Fruit fly (Drosophila melanogaster) whole organism, embryonic: ENCODE data around the gene Alg9.
A peak's percentile ranks its signal among the peaks of the same experiment; 100 is the strongest.

Source experiments
- Abd-B ChIP-seq: fragments of 200-800 bp; sonication (Bioruptor generic); optimal IDR thresholded peaks from 2 replicates; lab custom pipeline; 2018; ENCODE audit warnings: missing biosample characterization, mild to moderate bottlenecking, missing genetic modification characterization, moderate library complexity
- Bgb ChIP-seq: fragments of 200-800 bp; sonication (Bioruptor generic); IDR thresholded peaks from 2 replicates; pipeline ENCODE4 v1.3.6; 2022; ENCODE audit warnings: missing biosample characterization, missing genetic modification characterization; ENCODE audit not compliant: partially characterized antibody
- C15 ChIP-seq: fragments of 200-800 bp; sonication (Bioruptor generic); IDR thresholded peaks from 3 replicates; pipeline ENCODE4 v1.3.6; 2022; ENCODE audit warnings: missing biosample characterization, missing genetic modification characterization
- CG10543 ChIP-seq: fragments of 200-800 bp; sonication (Bioruptor generic); optimal IDR thresholded peaks from 3 replicates; lab custom pipeline; 2017; ENCODE audit warnings: missing biosample characterization, mild to moderate bottlenecking, missing genetic modification characterization, moderate library complexity
- CG11093 ChIP-seq: fragments of 200-800 bp; sonication (Bioruptor generic); IDR thresholded peaks from 3 replicates; pipeline ENCODE4 v1.3.6; 2022; ENCODE audit warnings: missing biosample characterization, missing genetic modification characterization
- CG11504 ChIP-seq: fragments of 200-800 bp; sonication (Bioruptor generic); optimal IDR thresholded peaks from 3 replicates; lab custom pipeline; 2019; ENCODE audit warnings: missing biosample characterization, mild to moderate bottlenecking, missing genetic modification characterization, moderate library complexity
- CG11560 ChIP-seq: fragments of 200-800 bp; sonication (Bioruptor generic); IDR thresholded peaks from 3 replicates; pipeline ENCODE4 v1.3.6; 2022; ENCODE audit warnings: missing biosample characterization, missing genetic modification characterization
- CG12071 ChIP-seq: fragments of 200-800 bp; sonication (Bioruptor generic); optimal IDR thresholded peaks from 3 replicates; lab custom pipeline; 2018; ENCODE audit warnings: missing biosample characterization, mild to moderate bottlenecking, missing genetic modification characterization
- CG13123 ChIP-seq: fragments of 200-800 bp; sonication (Bioruptor generic); optimal IDR thresholded peaks from 2 replicates; lab custom pipeline; 2016; ENCODE audit warnings: missing biosample characterization, missing genetic modification characterization
- CG15269 ChIP-seq: fragments of 200-800 bp; sonication (Bioruptor generic); optimal IDR thresholded peaks from 2 replicates; lab custom pipeline; 2018; ENCODE audit warnings: missing biosample characterization, mild to moderate bottlenecking, missing genetic modification characterization, moderate library complexity
- CG15514 ChIP-seq: fragments of 200-800 bp; sonication (Bioruptor generic); optimal IDR thresholded peaks from 3 replicates; lab custom pipeline; 2017; ENCODE audit warnings: missing biosample characterization, missing genetic modification characterization, mild to moderate bottlenecking, moderate library complexity, missing genetic modification reagents
- CG1647 ChIP-seq: fragments of 200-800 bp; sonication (Bioruptor generic); optimal IDR thresholded peaks from 3 replicates; lab custom pipeline; 2016; ENCODE audit warnings: missing biosample characterization, missing genetic modification characterization
- CG17361 ChIP-seq: fragments of 200-800 bp; sonication (Bioruptor generic); IDR thresholded peaks from 3 replicates; pipeline ENCODE4 v1.3.6; 2022; ENCODE audit warnings: missing biosample characterization, missing genetic modification characterization
- CG17802 ChIP-seq: fragments of 200-800 bp; sonication (Bioruptor generic); optimal IDR thresholded peaks from 2 replicates; lab custom pipeline; 2018; ENCODE audit warnings: missing biosample characterization, mild to moderate bottlenecking, missing genetic modification characterization, moderate library complexity
- CG17912 ChIP-seq: fragments of 200-800 bp; sonication (Bioruptor generic); optimal IDR thresholded peaks from 2 replicates; lab custom pipeline; 2018; ENCODE audit warnings: missing biosample characterization, mild to moderate bottlenecking, missing genetic modification characterization
- CG18011 ChIP-seq: fragments of 200-800 bp; sonication (Bioruptor generic); optimal IDR thresholded peaks from 2 replicates; lab custom pipeline; 2017; ENCODE audit warnings: missing biosample characterization, missing genetic modification characterization, mild to moderate bottlenecking, moderate library complexity, missing genotype
- CG18262 ChIP-seq: fragments of 200-800 bp; optimal IDR thresholded peaks from 3 replicates; lab custom pipeline; 2019; ENCODE audit warnings: missing biosample characterization, mild to moderate bottlenecking, missing genetic modification characterization, moderate library complexity
- CG2120 ChIP-seq: fragments of 200-800 bp; sonication (Bioruptor generic); optimal IDR thresholded peaks from 3 replicates; lab custom pipeline; 2016; ENCODE audit warnings: missing biosample characterization, missing genetic modification characterization
- CG3065 ChIP-seq: fragments of 200-800 bp; sonication (Bioruptor generic); optimal IDR thresholded peaks from 2 replicates; lab custom pipeline; 2016; ENCODE audit warnings: missing biosample characterization, missing genetic modification characterization
- CG3163 ChIP-seq: fragments of 200-800 bp; sonication (Bioruptor generic); optimal IDR thresholded peaks from 3 replicates; lab custom pipeline; 2016; ENCODE audit warnings: missing biosample characterization, missing genetic modification characterization
- CG4282 ChIP-seq: fragments of 200-800 bp; sonication (Bioruptor generic); optimal IDR thresholded peaks from 2 replicates; lab custom pipeline; 2016; ENCODE audit warnings: missing biosample characterization, missing genetic modification characterization
- CG4424 ChIP-seq: fragments of 200-800 bp; sonication (Bioruptor generic); optimal IDR thresholded peaks from 3 replicates; lab custom pipeline; 2016; ENCODE audit warnings: missing biosample characterization, missing genetic modification characterization
- CG6654 ChIP-seq: fragments of 200-800 bp; sonication (Bioruptor generic); optimal IDR thresholded peaks from 2 replicates; lab custom pipeline; 2017; ENCODE audit warnings: missing biosample characterization, mild to moderate bottlenecking, missing genetic modification characterization
- CG9609 ChIP-seq: fragments of 200-800 bp; sonication (Bioruptor generic); optimal IDR thresholded peaks from 3 replicates; lab custom pipeline; 2016; ENCODE audit warnings: missing biosample characterization, missing genetic modification characterization
- CG9727 ChIP-seq: fragments of 200-800 bp; sonication (Bioruptor generic); optimal IDR thresholded peaks from 3 replicates; lab custom pipeline; 2017; ENCODE audit warnings: missing biosample characterization, mild to moderate bottlenecking, missing genetic modification characterization
- CG9797 ChIP-seq: fragments of 200-800 bp; sonication (Bioruptor generic); optimal IDR thresholded peaks from 3 replicates; lab custom pipeline; 2018; ENCODE audit warnings: missing biosample characterization, mild to moderate bottlenecking, missing genetic modification characterization
- CG9817 ChIP-seq: fragments of 200-800 bp; sonication (Bioruptor generic); optimal IDR thresholded peaks from 2 replicates; lab custom pipeline; 2018; ENCODE audit warnings: missing biosample characterization, mild to moderate bottlenecking, missing genetic modification characterization, moderate library complexity
- CkIIα-i1 ChIP-seq: fragments of 200-800 bp; sonication (Bioruptor generic); IDR thresholded peaks from 2 replicates; pipeline ENCODE4 v1.3.6; 2022; ENCODE audit warnings: missing biosample characterization, missing genetic modification characterization
- Deaf1 ChIP-seq: fragments of 200-800 bp; optimal IDR thresholded peaks from 3 replicates; lab custom pipeline; 2019; ENCODE audit warnings: missing biosample characterization, mild to moderate bottlenecking, missing genetic modification characterization, moderate library complexity
- Dip2 ChIP-seq: fragments of 200-800 bp; sonication (Bioruptor generic); IDR thresholded peaks from 2 replicates; pipeline ENCODE4 v1.3.6; 2022; ENCODE audit warnings: missing biosample characterization, missing genetic modification characterization
- Dll ChIP-seq: fragments of 200-800 bp; sonication (Bioruptor generic); IDR thresholded peaks from 4 replicates; pipeline ENCODE4 v1.3.6; 2022; ENCODE audit warnings: missing biosample characterization, missing genetic modification characterization; ENCODE audit not compliant: partially characterized antibody
- MTF-1 ChIP-seq: fragments of 200-800 bp; sonication (Bioruptor generic); optimal IDR thresholded peaks from 2 replicates; lab custom pipeline; 2018; ENCODE audit warnings: missing biosample characterization, mild to moderate bottlenecking, missing genetic modification characterization, borderline replicate concordance
- Max ChIP-seq: fragments of 200-800 bp; sonication (Bioruptor generic); optimal IDR thresholded peaks from 2 replicates; lab custom pipeline; 2016; ENCODE audit warnings: missing biosample characterization, mild to moderate bottlenecking, missing genetic modification characterization
- PHDP ChIP-seq: fragments of 200-800 bp; sonication (Bioruptor generic); optimal IDR thresholded peaks from 3 replicates; lab custom pipeline; 2018; ENCODE audit warnings: missing biosample characterization, mild to moderate bottlenecking, missing genetic modification characterization, moderate library complexity
- Sry-δ ChIP-seq: fragments of 200-800 bp; sonication (Bioruptor generic); optimal IDR thresholded peaks from 2 replicates; lab custom pipeline; 2016; ENCODE audit warnings: missing biosample characterization, missing genetic modification characterization
- YL-1 ChIP-seq: fragments of 200-800 bp; sonication (Bioruptor generic); optimal IDR thresholded peaks from 3 replicates; lab custom pipeline; 2017; ENCODE audit warnings: missing biosample characterization, mild to moderate bottlenecking, missing genetic modification characterization
- abd-A ChIP-seq: fragments of 200-800 bp; sonication (Bioruptor generic); optimal IDR thresholded peaks from 3 replicates; lab custom pipeline; 2019; ENCODE audit warnings: missing biosample characterization, mild to moderate bottlenecking, missing genetic modification characterization, moderate library complexity
- ac ChIP-seq: fragments of 200-800 bp; sonication (Bioruptor generic); optimal IDR thresholded peaks from 3 replicates; lab custom pipeline; 2017; ENCODE audit warnings: missing biosample characterization, mild to moderate bottlenecking, missing genetic modification characterization
- al ChIP-seq: fragments of 200-800 bp; sonication (Bioruptor generic); IDR thresholded peaks from 2 replicates; pipeline ENCODE4 v1.3.6; 2022; ENCODE audit warnings: missing biosample characterization, missing genetic modification characterization
- az2 ChIP-seq: fragments of 200-800 bp; sonication (Bioruptor generic); optimal IDR thresholded peaks from 3 replicates; lab custom pipeline; 2016; ENCODE audit warnings: missing biosample characterization, missing genetic modification characterization
- chm ChIP-seq: fragments of 200-800 bp; sonication (Bioruptor generic); IDR thresholded peaks from 2 replicates; pipeline ENCODE4 v1.3.6; 2022; ENCODE audit warnings: missing biosample characterization, missing genetic modification characterization
- dmrt99B ChIP-seq: fragments of 200-800 bp; sonication (Bioruptor generic); optimal IDR thresholded peaks from 2 replicates; lab custom pipeline; 2018; ENCODE audit warnings: missing biosample characterization, mild to moderate bottlenecking, missing genetic modification characterization, moderate library complexity
- emc ChIP-seq: fragments of 200-800 bp; sonication (Bioruptor generic); optimal IDR thresholded peaks from 2 replicates; lab custom pipeline; 2016; ENCODE audit warnings: missing biosample characterization, missing genetic modification characterization
- eve ChIP-seq, 2 experiments: fragments of >200 bp; optimal IDR thresholded peaks; 2 replicates each; lab custom pipeline; 2017; ENCODE audit warnings: missing biosample characterization in 2 of 2, missing genetic modification characterization in 2 of 2
- fru ChIP-seq: fragments of >200 bp; optimal IDR thresholded peaks from 2 replicates; lab custom pipeline; 2017
- ham ChIP-seq: fragments of 200-800 bp; sonication (Bioruptor generic); IDR thresholded peaks from 2 replicates; pipeline ENCODE4 v1.3.6; 2022; ENCODE audit warnings: missing biosample characterization, missing genetic modification characterization
- ranshi ChIP-seq: fragments of 200-800 bp; sonication (Bioruptor generic); IDR thresholded peaks from 2 replicates; pipeline ENCODE4 v1.3.6; 2022; ENCODE audit warnings: missing biosample characterization, missing genetic modification characterization
- tna ChIP-seq: fragments of 200-800 bp; sonication (Bioruptor generic); IDR thresholded peaks from 2 replicates; pipeline ENCODE4 v1.3.6; 2022; ENCODE audit warnings: missing biosample characterization, missing genetic modification characterization; ENCODE audit not compliant: partially characterized antibody
- tup ChIP-seq: fragments of 200-800 bp; sonication (Bioruptor generic); optimal IDR thresholded peaks from 2 replicates; lab custom pipeline; 2016; ENCODE audit warnings: missing biosample characterization, mild to moderate bottlenecking, missing genetic modification characterization, moderate library complexity
- z ChIP-seq: fragments of 200-800 bp; sonication (Bioruptor generic); IDR thresholded peaks from 3 replicates; pipeline ENCODE4 v1.3.6; 2022; ENCODE audit warnings: missing biosample characterization, missing genetic modification characterization

Gene Alg9

dm6 chr3R:25262322-25262761 is 41.0 kb downstream of the Alg9 start, which contains the start of the genes Kdsr and CG11858 (continued):
- TF ChIP-seq PHDP (tag; lab: Kevin White, UChicago), result peak; percentile 75
- no peak for TF ChIP-seq ac (GFP tag; lab: Kevin White, UChicago)
- TF ChIP-seq chm (GFP tag; lab: Robert Waterston, UW), result 0 out of 2 replicates have a peak, but pooled peaks have one; percentile 5
- TF ChIP-seq C15 (GFP tag; lab: Robert Waterston, UW), result no peak
- no peak for TF ChIP-seq emc (GFP tag; lab: Kevin White, UChicago)
- no peak for TF ChIP-seq CG11504 (tag; lab: Kevin White, UChicago)
- no peak for TF ChIP-seq CG4282
- peak; percentile 19 for TF ChIP-seq CG3163 (GFP tag; lab: Kevin White, UChicago)
- peak; percentile 53; the same call in 1 of the 3 replicates for TF ChIP-seq CG11093 (GFP tag; lab: Robert Waterston, UW)
- TF ChIP-seq CG13123 (GFP tag; lab: Kevin White, UChicago), result peak; percentile 6
- TF ChIP-seq Sry-δ (GFP tag; lab: Kevin White, UChicago), result peak; percentile 58
- peak; percentile 76 for TF ChIP-seq CG9797 (GFP tag; lab: Kevin White, UChicago)
- TF ChIP-seq CG3065, result no peak
- no peak for TF ChIP-seq Deaf1 (tag; lab: Kevin White, UChicago)
- TF ChIP-seq CG9817 (tag; lab: Kevin White, UChicago), result peak; percentile 65
- peak; percentile 52 for TF ChIP-seq az2
- peak; percentile 9 for TF ChIP-seq tup (GFP tag; lab: Kevin White, UChicago)
- no peak for TF ChIP-seq CG11560
- no peak for TF ChIP-seq Dip2 (GFP tag; lab: Robert Waterston, UW)
- TF ChIP-seq YL-1 (GFP tag; lab: Kevin White, UChicago), result peak; percentile 3
- TF ChIP-seq CG18262, result peak; percentile 62
- no peak for TF ChIP-seq CG6654
- TF ChIP-seq CG18011 (GFP tag; lab: Kevin White, UChicago), result peak; percentile 37
- no peak for TF ChIP-seq Bgb
- peak; percentile 45; the same call in 1 of the 4 replicates for TF ChIP-seq Dll (GFP tag; lab: Robert Waterston, UW)
- TF ChIP-seq CG17361, result no peak; the same call in 2 of the 3 replicates
- peak; percentile 69 for TF ChIP-seq CG15514 (GFP tag; lab: Kevin White, UChicago)
- TF ChIP-seq CG17802 (tag; lab: Kevin White, UChicago), result peak; percentile 45
- no peak for TF ChIP-seq ham
- no peak for TF ChIP-seq Abd-B (GFP tag; lab: Kevin White, UChicago)
- TF ChIP-seq CG9727 (GFP tag; lab: Kevin White, UChicago), result peak; percentile 53
- peak; percentile 19 for TF ChIP-seq CG1647 (GFP tag; lab: Kevin White, UChicago)
- TF ChIP-seq eve (GFP tag; optimal IDR thresholded peaks at IDR 0.05; lab: Kevin White, UChicago), result no peak
- no peak for TF ChIP-seq abd-A
- TF ChIP-seq al, result peak; percentile 61
- peak; percentile 72 for TF ChIP-seq Max (GFP tag; lab: Kevin White, UChicago)
- no peak for TF ChIP-seq CG12071
- no peak for TF ChIP-seq CG17912
- peak; percentile 54; the same call in 1 of the 2 replicates for TF ChIP-seq ranshi
- no peak for TF ChIP-seq dmrt99B
- TF ChIP-seq CG4424 (GFP tag; lab: Kevin White, UChicago), result peak; percentile 56
- TF ChIP-seq CG9609, result peak; percentile 26
- TF ChIP-seq tna, result no peak
- peak; percentile 82 for TF ChIP-seq CG2120 (GFP tag; lab: Kevin White, UChicago)
- TF ChIP-seq fru (lab: Kevin White, UChicago), result no peak
- TF ChIP-seq CG15269, result no peak
- peak; percentile 59 for TF ChIP-seq CG10543 (GFP tag; lab: Kevin White, UChicago)
- no peak for TF ChIP-seq CkIIα-i1
- 0 out of 3 replicates have a peak, but pooled peaks have one; percentile 29 for TF ChIP-seq z (GFP tag; lab: Robert Waterston, UW)
- TF ChIP-seq MTF-1 (GFP tag; lab: Kevin White, UChicago), result no peak
- TF ChIP-seq, all 482 proteins: peak for 281
